Worm (Caenorhabditis elegans): ENCODE results near the gene dsb-1.
A peak's percentile ranks its signal among the peaks of the same experiment; 100 is the strongest.

The dsb-1 gene

DNA sequence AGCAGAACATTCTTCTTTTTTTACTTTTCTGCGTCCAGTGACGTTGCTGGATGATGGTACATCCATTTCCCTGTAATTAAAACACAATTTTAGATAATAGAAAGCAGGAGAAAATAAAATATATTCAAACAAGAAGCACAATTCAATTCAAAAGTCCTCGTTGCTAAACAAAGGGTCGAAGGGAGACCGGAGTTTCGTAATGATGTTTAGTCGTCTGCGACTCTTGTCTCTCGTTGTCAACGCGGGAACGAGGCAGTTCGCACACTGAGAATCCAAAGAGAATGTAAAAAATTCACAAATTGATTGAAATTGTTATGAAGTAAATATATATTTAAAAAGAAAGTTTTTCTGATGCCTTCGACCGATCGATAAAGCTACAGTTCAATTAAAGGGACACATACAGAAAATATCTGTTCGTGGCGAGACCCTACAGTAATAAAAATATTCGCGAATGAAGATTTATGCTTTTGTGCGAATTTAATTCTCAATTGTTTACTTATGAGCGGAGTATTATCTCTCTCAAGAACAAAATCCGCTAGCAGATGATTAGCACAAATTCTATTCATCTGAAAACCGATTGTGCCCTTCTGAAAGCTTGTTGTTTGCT, 42.6 kb downstream of the dsb-1 start, which contains the start of gene dpy-26:
dpy-26 (minus strand) TSS at position 111 of the 607 bp plus-strand sequence.
- TF ChIP-seq D2030.7 (GFP tag; IDR thresholded peaks at IDR 0.05), result peak; percentile 29; the same call in 1 of the 2 replicates
- TF ChIP-seq efl-1 (GFP tag; optimal IDR thresholded peaks at IDR 0.05), result peak; percentile 54
- TF ChIP-seq egl-44 (GFP tag; IDR thresholded peaks at IDR 0.05), result no peak
- peak; percentile 22 for TF ChIP-seq ZK185.1 (tag; optimal IDR thresholded peaks at IDR 0.05; ENCODE audit: poor library complexity, severe bottlenecking)
- TF ChIP-seq snpc-4 (GFP tag; optimal IDR thresholded peaks at IDR 0.05), result no peak
- TF ChIP-seq snpc-4 (tag; optimal IDR thresholded peaks at IDR 0.05), result peak in 2 of 4 experiments; percentile 13 to 14
- TF ChIP-seq F39B2.1 (GFP tag; IDR thresholded peaks at IDR 0.05), result no peak
- peak; percentile 91 for TF ChIP-seq attf-3 (GFP tag; conservative IDR thresholded peaks at IDR 0.05)
- peak; percentile 81 for TF ChIP-seq lsl-1 (GFP tag; optimal IDR thresholded peaks at IDR 0.05)
- TF ChIP-seq F57C9.4 (tag; optimal IDR thresholded peaks at IDR 0.05), result no peak
- TF ChIP-seq xnd-1 (tag; optimal IDR thresholded peaks at IDR 0.05), result peak; percentile 22
- peak; percentile 48; the same call in 1 of the 2 replicates for TF ChIP-seq hmg-1.2 (GFP tag; IDR thresholded peaks at IDR 0.05)
- peak; percentile 21; the same call in 1 of the 2 replicates for TF ChIP-seq madf-8 (GFP tag; conservative IDR thresholded peaks at IDR 0.05)
- TF ChIP-seq F33H1.4 (GFP tag; IDR thresholded peaks at IDR 0.05), result peak; percentile 73
- 0 out of 2 replicates have a peak, but pooled peaks have one; percentile 47 for TF ChIP-seq ekl-4 (GFP tag; IDR thresholded peaks at IDR 0.05)
- TF ChIP-seq nhr-120 (GFP tag; IDR thresholded peaks at IDR 0.05), result no peak
- peak; percentile 49 for TF ChIP-seq madf-6 (GFP tag; IDR thresholded peaks at IDR 0.05)

DNA sequence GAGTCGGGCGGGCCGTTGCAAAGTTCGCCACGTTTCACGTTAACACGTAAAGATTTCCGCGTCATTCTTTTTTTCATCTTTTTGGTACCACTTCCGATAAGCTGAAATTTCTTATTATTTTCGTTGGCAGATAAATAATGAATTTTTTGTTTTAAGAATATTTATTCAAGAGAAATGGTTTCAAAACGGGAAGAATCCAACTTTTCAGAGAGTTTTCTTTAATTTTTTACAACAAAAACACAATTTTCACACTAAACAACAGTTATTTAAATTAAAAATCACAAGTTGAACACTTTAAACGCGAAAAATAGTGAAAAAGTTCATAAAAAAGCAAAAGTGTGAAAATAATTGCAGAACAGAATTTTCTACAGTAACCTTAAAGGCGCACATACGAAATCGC, 45.4 kb downstream of the dsb-1 start, which contains the start of gene spe-44:
spe-44 (minus strand) TSS at position 101 of the 400 bp plus-strand sequence.
- no peak for TF ChIP-seq ztf-26 (tag; optimal IDR thresholded peaks at IDR 0.05)
- TF ChIP-seq lsl-1 (GFP tag; optimal IDR thresholded peaks at IDR 0.05), result peak; percentile 71
- TF ChIP-seq T26A5.8 (tag; optimal IDR thresholded peaks at IDR 0.05), result no peak
- no peak for TF ChIP-seq ZK185.1 (tag; optimal IDR thresholded peaks at IDR 0.05; ENCODE audit: poor library complexity, severe bottlenecking)

DNA sequence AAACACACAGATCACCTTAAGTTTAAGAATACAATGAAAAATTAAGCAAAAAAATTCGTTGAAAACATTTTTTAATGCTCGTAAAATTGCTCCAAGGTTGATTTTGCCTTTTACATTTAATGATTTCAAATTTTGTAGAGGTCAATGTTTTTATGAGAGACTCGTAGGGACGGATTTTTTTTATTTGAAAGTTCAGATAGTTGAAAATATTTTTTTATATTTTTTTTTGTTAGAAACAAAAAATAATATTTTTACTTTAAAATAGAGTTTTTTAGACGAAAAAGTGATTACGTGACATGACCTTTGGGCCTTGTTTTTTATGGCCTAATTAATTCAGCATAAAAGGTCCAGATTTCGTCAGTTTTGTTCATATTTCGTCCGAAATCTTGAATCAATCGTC, 46.0 kb downstream of the dsb-1 start, which contains the start of gene smz-1:
smz-1 (plus strand) TSS at position 301 of the 400 bp plus-strand sequence.
- TF ChIP-seq attf-3 (GFP tag; conservative IDR thresholded peaks at IDR 0.05), result no peak
- no peak for TF ChIP-seq sea-2 (GFP tag; IDR thresholded peaks at IDR 0.05)
- no peak for TF ChIP-seq rcor-1 (GFP tag; IDR thresholded peaks at IDR 0.05)
- no peak for TF ChIP-seq nhr-179 (tag; optimal IDR thresholded peaks at IDR 0.05)
- no peak for TF ChIP-seq nhr-80 (tag; optimal IDR thresholded peaks at IDR 0.05)
- no peak for TF ChIP-seq F22D6.2 (tag; optimal IDR thresholded peaks at IDR 0.05)
- TF ChIP-seq him-1 (tag; optimal IDR thresholded peaks at IDR 0.05), result no peak
- TF ChIP-seq akir-1 (GFP tag; optimal IDR thresholded peaks at IDR 0.05), result no peak
- TF ChIP-seq F39B2.1 (GFP tag; IDR thresholded peaks at IDR 0.05), result no peak
- no peak for TF ChIP-seq madf-6 (GFP tag; IDR thresholded peaks at IDR 0.05)
- no peak for TF ChIP-seq snpc-3.4 (tag; optimal IDR thresholded peaks at IDR 0.05)
- no peak for TF ChIP-seq ztf-25 (GFP tag; IDR thresholded peaks at IDR 0.05)
- TF ChIP-seq lin-26 (GFP tag; IDR thresholded peaks at IDR 0.05), result no peak
- no peak for TF ChIP-seq fkh-3 (tag; optimal IDR thresholded peaks at IDR 0.05)
- TF ChIP-seq sptf-2 (GFP tag; optimal IDR thresholded peaks at IDR 0.05), result no peak
- TF ChIP-seq egl-44 (GFP tag; IDR thresholded peaks at IDR 0.05), result no peak
- no peak for TF ChIP-seq nhr-27 (tag; optimal IDR thresholded peaks at IDR 0.05)

DNA sequence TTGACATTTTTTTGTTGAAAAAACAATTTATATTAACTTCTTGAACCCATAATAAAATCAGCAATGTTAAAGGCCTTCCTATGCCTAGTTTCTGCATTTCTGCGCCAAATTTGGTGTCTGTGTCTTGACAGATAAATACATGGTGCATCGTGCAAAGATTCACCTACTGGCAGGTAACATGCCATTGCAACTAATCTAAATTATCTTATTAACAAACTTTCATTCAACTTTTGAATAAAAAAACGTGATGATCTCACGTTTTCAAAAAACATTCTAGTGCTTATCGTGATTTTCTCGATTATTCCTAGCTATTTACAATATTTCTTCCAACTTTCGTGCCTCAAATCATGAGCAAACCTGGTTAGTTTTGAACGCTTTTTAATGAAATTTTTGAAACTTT, 47.9 kb downstream of the dsb-1 start, which contains the start of gene C25G4.7:
C25G4.7 (plus strand) TSS at position 301 of the 400 bp plus-strand sequence.
- TF ChIP-seq F23B12.7 (tag; optimal IDR thresholded peaks at IDR 0.05; ENCODE audit: insufficient read depth), result no peak
- TF ChIP-seq somi-1 (GFP tag; optimal IDR thresholded peaks at IDR 0.05), result no peak
- TF ChIP-seq ceh-27 (GFP tag; optimal IDR thresholded peaks at IDR 0.05), result no peak
- no peak for TF ChIP-seq madf-6 (GFP tag; IDR thresholded peaks at IDR 0.05)
- no peak for TF ChIP-seq cebp-1 (GFP tag; IDR thresholded peaks at IDR 0.05)
- no peak for TF ChIP-seq cebp-1 (tag; optimal IDR thresholded peaks at IDR 0.05)
- TF ChIP-seq egl-18 (GFP tag; IDR thresholded peaks at IDR 0.05), result no peak
- no peak for TF ChIP-seq sdz-38 (tag; optimal IDR thresholded peaks at IDR 0.05)
- TF ChIP-seq F39B2.1 (GFP tag; IDR thresholded peaks at IDR 0.05), result no peak
- TF ChIP-seq chd-7 (tag; optimal IDR thresholded peaks at IDR 0.05), result no peak
- TF ChIP-seq ets-4 (GFP tag; optimal IDR thresholded peaks at IDR 0.05), result no peak
